Worm (Caenorhabditis elegans) whole organism, L3 larva: ENCODE data around the gene B0001.4.

Source experiments
- R02D3.7 ChIP-seq: fragments of 150-350 bp; optimal IDR thresholded peaks from 2 replicates; lab custom pipeline; 2014; ENCODE audit warnings: missing biosample characterization, missing genetic modification characterization
- aly-2 ChIP-seq: fragments of 150-350 bp; optimal IDR thresholded peaks from 2 replicates; lab custom pipeline; 2014; ENCODE audit warnings: missing biosample characterization, missing genetic modification characterization
- ama-1 ChIP-seq: fragments of 150-350 bp; optimal IDR thresholded peaks from 2 replicates; lab custom pipeline; 2018
- fkh-2 ChIP-seq: fragments of 150-350 bp; optimal IDR thresholded peaks from 2 replicates; lab custom pipeline; 2014; ENCODE audit warnings: missing biosample characterization, missing genetic modification reagents, missing genetic modification characterization
- hmg-11 ChIP-seq: sonication (generic microtip); optimal IDR thresholded peaks from 2 replicates; lab custom pipeline; 2016; ENCODE audit warnings: missing genetic modification characterization, missing compliant biosample characterization
- jun-1 ChIP-seq: fragments of 150-350 bp; optimal IDR thresholded peaks from 2 replicates; lab custom pipeline; 2014; ENCODE audit warnings: missing biosample characterization, missing genetic modification reagents, missing genetic modification characterization
- nhr-11 ChIP-seq: fragments of 150-350 bp; optimal IDR thresholded peaks from 2 replicates; lab custom pipeline; 2014; ENCODE audit warnings: missing biosample characterization, missing genetic modification characterization
- nhr-237 ChIP-seq: fragments of 150-350 bp; optimal IDR thresholded peaks from 2 replicates; lab custom pipeline; 2014; ENCODE audit warnings: missing biosample characterization, missing genetic modification characterization
- nhr-43 ChIP-seq: sonication (generic microtip); optimal IDR thresholded peaks from 2 replicates; lab custom pipeline; 2016; ENCODE audit warnings: mild to moderate bottlenecking, missing genetic modification characterization, missing compliant biosample characterization; ENCODE audit not compliant: poor library complexity, severe bottlenecking
- nhr-77 ChIP-seq: fragments of 150-350 bp; optimal IDR thresholded peaks from 2 replicates; lab custom pipeline; 2014; ENCODE audit warnings: missing biosample characterization, missing genetic modification characterization
- skn-1 ChIP-seq: fragments of 150-350 bp; optimal IDR thresholded peaks from 2 replicates; lab custom pipeline; 2014; ENCODE audit warnings: missing biosample characterization, missing genetic modification characterization
- snpc-4 ChIP-seq: fragments of 150-350 bp; optimal IDR thresholded peaks from 2 replicates; lab custom pipeline; 2014; ENCODE audit warnings: missing biosample characterization, missing genetic modification characterization
- unc-62 ChIP-seq: fragments of 150-350 bp; sonication (generic microtip); optimal IDR thresholded peaks from 4 replicates; lab custom pipeline; 2014; ENCODE audit warnings: missing biosample characterization, missing genetic modification reagents, missing genetic modification characterization
- ztf-11 ChIP-seq: fragments of 150-350 bp; optimal IDR thresholded peaks from 2 replicates; lab custom pipeline; 2014; ENCODE audit warnings: missing biosample characterization, missing genetic modification characterization

Gene B0001.4

DNA sequence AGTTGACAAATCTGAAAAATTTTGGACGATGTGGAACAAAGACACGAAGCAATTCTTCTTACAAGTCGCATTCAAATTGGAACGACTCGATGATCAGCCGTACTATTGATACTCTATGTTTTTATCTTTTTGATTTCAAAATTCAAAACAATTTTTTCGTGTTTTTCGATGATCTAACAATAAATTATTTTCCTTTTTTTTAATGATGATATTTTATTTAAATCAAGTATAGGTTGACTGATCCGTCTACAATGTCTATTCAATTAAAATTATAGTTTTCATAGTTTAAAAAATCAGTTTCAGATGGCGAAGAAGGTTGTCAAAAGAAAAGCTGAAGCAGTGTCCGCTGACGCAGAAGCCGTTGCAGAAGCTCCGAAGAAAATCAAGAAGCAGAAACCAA, 52.9 kb downstream of the B0001.4 start, which contains the start of gene rbm-34:
Gene rbm-34, plus strand, starts transcription at position 301 of the 400 bp plus-strand sequence.
- no peak for TF ChIP-seq snpc-4 (tag; lab: Kevin White, UChicago)
- TF ChIP-seq hmg-11 (tag; lab: Kevin White, UChicago) = no peak
- no peak for TF ChIP-seq unc-62 (GFP tag; lab: Kevin White, UChicago)
- no peak for TF ChIP-seq jun-1 (tag; lab: Kevin White, UChicago)
- TF ChIP-seq aly-2 (tag; lab: Kevin White, UChicago) = no peak
- TF ChIP-seq R02D3.7 (tag; lab: Kevin White, UChicago) = no peak
- no peak for TF ChIP-seq fkh-2 (tag; lab: Kevin White, UChicago)
- no peak for TF ChIP-seq nhr-11
- TF ChIP-seq nhr-43 (tag; lab: Kevin White, UChicago) = no peak
- TF ChIP-seq skn-1 = no peak
- TF ChIP-seq nhr-77 (tag; lab: Kevin White, UChicago) = no peak
- no peak for TF ChIP-seq ama-1 (lab: Kevin White, UChicago)
- TF ChIP-seq ztf-11 (tag; lab: Kevin White, UChicago) = no peak
- TF ChIP-seq nhr-237 (tag; lab: Kevin White, UChicago) = no peak
